Worm (Caenorhabditis elegans) whole organism, young adult: ENCODE results near the gene ahsa-1.

Source experiments
- B0019.2 ChIP-seq: fragments of 200-800 bp; sonication (Bioruptor generic); conservative IDR thresholded peaks from 2 replicates; pipeline ENCODE4 v1.3.6; 2022; ENCODE audit warnings: missing genetic modification reagents, missing genetic modification characterization, missing compliant biosample characterization
- B0035.1 ChIP-seq: sonication (generic microtip); optimal IDR thresholded peaks from 2 replicates; lab custom pipeline; 2016; ENCODE audit warnings: missing genetic modification characterization, mild to moderate bottlenecking, missing compliant biosample characterization, missing genotype, missing genetic modification reagents
- B0261.1 ChIP-seq: sonication (generic microtip); optimal IDR thresholded peaks from 2 replicates; lab custom pipeline; 2016; ENCODE audit warnings: mild to moderate bottlenecking, missing genetic modification characterization, moderate library complexity, missing compliant biosample characterization
- C06A6.2 ChIP-seq: fragments of 200-800 bp; sonication (Bioruptor generic); conservative IDR thresholded peaks from 2 replicates; pipeline ENCODE4 v1.3.6; 2022; ENCODE audit warnings: missing genetic modification characterization, missing compliant biosample characterization
- Y53G8AR.9 ChIP-seq: fragments of 200-800 bp; sonication (Bioruptor generic); conservative IDR thresholded peaks from 2 replicates; pipeline ENCODE4 v1.3.6; 2022; ENCODE audit warnings: missing genetic modification reagents, missing genetic modification characterization, missing compliant biosample characterization
- Y79H2A.3 ChIP-seq: fragments of 200-800 bp; sonication (Bioruptor generic); conservative IDR thresholded peaks from 2 replicates; pipeline ENCODE4 v1.3.6; 2022; ENCODE audit warnings: missing genetic modification reagents, missing genetic modification characterization, missing compliant biosample characterization
- Y95B8A.8 ChIP-seq: fragments of 200-800 bp; sonication (Bioruptor generic); IDR thresholded peaks from 2 replicates; pipeline ENCODE4 v1.3.6; 2022; ENCODE audit warnings: missing genetic modification reagents, missing genetic modification characterization, missing compliant biosample characterization
- ZK185.1 ChIP-seq: sonication (generic microtip); optimal IDR thresholded peaks from 2 replicates; lab custom pipeline; 2016; ENCODE audit warnings: mild to moderate bottlenecking, missing genetic modification characterization, missing compliant biosample characterization; ENCODE audit not compliant: poor library complexity, severe bottlenecking
- akir-1 ChIP-seq: fragments of 200-800 bp; sonication (Bioruptor generic); optimal IDR thresholded peaks from 2 replicates; lab custom pipeline; 2018; ENCODE audit warnings: mild to moderate bottlenecking, missing genetic modification characterization, moderate library complexity, missing compliant biosample characterization
- aptf-3 ChIP-seq: fragments of 200-800 bp; sonication (Bioruptor generic); IDR thresholded peaks from 2 replicates; pipeline ENCODE4 v1.3.6; 2022; ENCODE audit warnings: missing genetic modification characterization, missing compliant biosample characterization
- atf-7 ChIP-seq: sonication (generic microtip); optimal IDR thresholded peaks from 2 replicates; lab custom pipeline; 2017; ENCODE audit warnings: mild to moderate bottlenecking, missing genetic modification characterization, missing compliant biosample characterization
- attf-3 ChIP-seq: fragments of 200-800 bp; sonication (Bioruptor generic); conservative IDR thresholded peaks from 2 replicates; pipeline ENCODE4 v1.3.6; 2022; ENCODE audit warnings: missing genetic modification reagents, missing genetic modification characterization, missing compliant biosample characterization
- cebp-1 ChIP-seq, 2 experiments: fragments of 200-800 bp in 1 of 2; sonication (Bioruptor generic) in 1 of 2; sonication (generic microtip) in 1 of 2; IDR thresholded peaks in 1 of 2; optimal IDR thresholded peaks in 1 of 2; 2 replicates each; pipeline versions ENCODE4 v1.3.6 to Lab custom; 2017 to 2022; ENCODE audit warnings: missing compliant biosample characterization in 2 of 2, missing genetic modification characterization in 2 of 2, mild to moderate bottlenecking in 1 of 2, missing genetic modification reagents in 1 of 2, moderate library complexity in 1 of 2
- ceh-58 ChIP-seq: fragments of 200-800 bp; sonication (Bioruptor generic); IDR thresholded peaks from 2 replicates; pipeline ENCODE4 v1.3.6; 2022; ENCODE audit warnings: missing genetic modification characterization, missing compliant biosample characterization
- ceh-79 ChIP-seq: sonication (generic microtip); optimal IDR thresholded peaks from 2 replicates; lab custom pipeline; 2017; ENCODE audit warnings: mild to moderate bottlenecking, missing genetic modification characterization, missing compliant biosample characterization
- ceh-91 ChIP-seq: fragments of 200-800 bp; sonication (Bioruptor generic); IDR thresholded peaks from 2 replicates; pipeline ENCODE4 v1.3.6; 2022; ENCODE audit warnings: missing genetic modification reagents, missing genetic modification characterization, missing compliant biosample characterization
- die-1 ChIP-seq: sonication (generic microtip); optimal IDR thresholded peaks from 2 replicates; lab custom pipeline; 2016; ENCODE audit warnings: missing genotype, mild to moderate bottlenecking, missing genetic modification characterization, missing compliant biosample characterization
- dox-1 ChIP-seq: fragments of 200-800 bp; sonication (Bioruptor generic); IDR thresholded peaks from 2 replicates; pipeline ENCODE4 v1.3.6; 2022; ENCODE audit warnings: missing genetic modification reagents, missing genetic modification characterization, missing compliant biosample characterization
- dpl-1 ChIP-seq: fragments of 150-350 bp; optimal IDR thresholded peaks from 2 replicates; lab custom pipeline; 2014; ENCODE audit warnings: missing biosample characterization, missing genetic modification reagents, missing genetic modification characterization
- efl-1 ChIP-seq: fragments of 150-350 bp; optimal IDR thresholded peaks from 2 replicates; lab custom pipeline; 2014; ENCODE audit warnings: missing biosample characterization, missing genetic modification reagents, missing genetic modification characterization
- egl-44 ChIP-seq: fragments of 200-800 bp; sonication (Bioruptor generic); IDR thresholded peaks from 2 replicates; pipeline ENCODE4 v1.3.6; 2022; ENCODE audit warnings: missing genetic modification reagents, missing genetic modification characterization, missing compliant biosample characterization
- egrh-3 ChIP-seq: fragments of 200-800 bp; sonication (Bioruptor generic); IDR thresholded peaks from 2 replicates; pipeline ENCODE4 v1.3.6; 2022; ENCODE audit warnings: missing genetic modification reagents, missing genetic modification characterization, missing compliant biosample characterization
- fkh-3 ChIP-seq: sonication (generic microtip); optimal IDR thresholded peaks from 2 replicates; lab custom pipeline; 2016; ENCODE audit warnings: mild to moderate bottlenecking, missing genetic modification characterization, missing compliant biosample characterization
- him-1 ChIP-seq: sonication (generic microtip); optimal IDR thresholded peaks from 2 replicates; lab custom pipeline; 2016; ENCODE audit warnings: missing genotype, missing genetic modification reagents, missing genetic modification characterization, missing compliant biosample characterization
- hlh-12 ChIP-seq: sonication (generic microtip); optimal IDR thresholded peaks from 2 replicates; lab custom pipeline; 2016; ENCODE audit warnings: missing genetic modification characterization, missing compliant biosample characterization
- hmg-1.2 ChIP-seq: fragments of 200-800 bp; sonication (Bioruptor generic); IDR thresholded peaks from 2 replicates; pipeline ENCODE4 v1.3.6; 2022; ENCODE audit warnings: missing genetic modification reagents, missing genetic modification characterization, missing compliant biosample characterization
- hrde-1 ChIP-seq: sonication (generic microtip); optimal IDR thresholded peaks from 2 replicates; lab custom pipeline; 2016; ENCODE audit warnings: missing genetic modification characterization, mild to moderate bottlenecking, missing compliant biosample characterization, moderate library complexity, missing genotype, missing genetic modification reagents, borderline replicate concordance
- let-607 ChIP-seq, 2 experiments: fragments of 200-800 bp in 1 of 2; sonication (Bioruptor generic) in 1 of 2; sonication (generic microtip) in 1 of 2; optimal IDR thresholded peaks; 2 replicates each; lab custom pipeline; 2016 to 2018; ENCODE audit warnings: mild to moderate bottlenecking in 2 of 2, missing compliant biosample characterization in 2 of 2, missing genetic modification characterization in 2 of 2, moderate library complexity in 2 of 2, missing genotype in 1 of 2
- lin-26 ChIP-seq: fragments of 200-800 bp; sonication (Bioruptor generic); IDR thresholded peaks from 2 replicates; pipeline ENCODE4 v1.3.6; 2022; ENCODE audit warnings: missing genetic modification reagents, missing genetic modification characterization, missing compliant biosample characterization
- lsl-1 ChIP-seq: fragments of 200-800 bp; sonication (Bioruptor generic); optimal IDR thresholded peaks from 2 replicates; lab custom pipeline; 2018; ENCODE audit warnings: mild to moderate bottlenecking, missing genetic modification characterization, moderate library complexity, missing compliant biosample characterization
- madf-3 ChIP-seq: fragments of 200-800 bp; sonication (Bioruptor generic); IDR thresholded peaks from 2 replicates; pipeline ENCODE4 v1.3.6; 2022; ENCODE audit warnings: missing genetic modification reagents, missing genetic modification characterization, missing compliant biosample characterization
- madf-6 ChIP-seq: fragments of 200-800 bp; sonication (Bioruptor generic); IDR thresholded peaks from 2 replicates; pipeline ENCODE4 v1.3.6; 2022; ENCODE audit warnings: missing genetic modification reagents, missing genetic modification characterization, missing compliant biosample characterization
- madf-8 ChIP-seq: fragments of 200-800 bp; sonication (Bioruptor generic); conservative IDR thresholded peaks from 2 replicates; pipeline ENCODE4 v1.3.6; 2022; ENCODE audit warnings: missing genetic modification reagents, missing genetic modification characterization, missing compliant biosample characterization
- mcd-1 ChIP-seq: fragments of 200-800 bp; sonication (Bioruptor generic); IDR thresholded peaks from 2 replicates; pipeline ENCODE4 v1.3.6; 2022; ENCODE audit warnings: missing genetic modification reagents, missing genetic modification characterization, missing compliant biosample characterization
- mes-4 ChIP-seq: sonication (generic microtip); optimal IDR thresholded peaks from 2 replicates; lab custom pipeline; 2016; ENCODE audit warnings: missing genotype, missing genetic modification characterization, missing compliant biosample characterization
- nfya-1 ChIP-seq: sonication (generic microtip); optimal IDR thresholded peaks from 2 replicates; lab custom pipeline; 2017; ENCODE audit warnings: antibody characterized with exemption, missing compliant biosample characterization, missing genetic modification characterization, borderline replicate concordance; ENCODE audit not compliant: insufficient read depth
- nfyb-1 ChIP-seq: fragments of 200-800 bp; sonication (Bioruptor generic); IDR thresholded peaks from 2 replicates; pipeline ENCODE4 v1.3.6; 2022; ENCODE audit warnings: missing genetic modification reagents, missing genetic modification characterization, missing compliant biosample characterization
- nhr-27 ChIP-seq: fragments of 200-800 bp; sonication (Bioruptor generic); optimal IDR thresholded peaks from 2 replicates; lab custom pipeline; 2018; ENCODE audit warnings: mild to moderate bottlenecking, missing genetic modification characterization, moderate library complexity, missing compliant biosample characterization
- nhr-80 ChIP-seq: sonication (generic microtip); optimal IDR thresholded peaks from 2 replicates; lab custom pipeline; 2016; ENCODE audit warnings: missing genetic modification characterization, missing compliant biosample characterization
- repo-1 ChIP-seq: sonication (generic microtip); optimal IDR thresholded peaks from 2 replicates; lab custom pipeline; 2017; ENCODE audit warnings: mild to moderate bottlenecking, missing genetic modification characterization, missing compliant biosample characterization
- sea-2 ChIP-seq: fragments of 200-800 bp; sonication (Bioruptor generic); IDR thresholded peaks from 2 replicates; pipeline ENCODE4 v1.3.6; 2022; ENCODE audit warnings: missing genetic modification characterization, missing compliant biosample characterization
- snpc-1.1 ChIP-seq: sonication (generic microtip); optimal IDR thresholded peaks from 2 replicates; lab custom pipeline; 2017; ENCODE audit warnings: missing genetic modification characterization, mild to moderate bottlenecking, missing compliant biosample characterization, antibody characterized with exemption, moderate library complexity, missing genotype, missing genetic modification reagents; ENCODE audit not compliant: insufficient read depth
- snpc-4 ChIP-seq, 5 experiments: fragments of 150-350 bp in 1 of 5; sonication (generic microtip) in 4 of 5; optimal IDR thresholded peaks; 2 replicates each; lab custom pipeline; 2014 to 2018; ENCODE audit warnings: missing genetic modification characterization in 5 of 5, missing biosample characterization in 3 of 5, antibody characterized with exemption in 2 of 5, mild to moderate bottlenecking in 2 of 5, missing compliant biosample characterization in 2 of 5, missing genotype in 2 of 5, moderate library complexity in 2 of 5, missing genetic modification reagents in 1 of 5
- tbp1 ChIP-seq: fragments of 200-800 bp; sonication (Bioruptor generic); optimal IDR thresholded peaks from 2 replicates; lab custom pipeline; 2018; ENCODE audit warnings: mild to moderate bottlenecking, missing genetic modification characterization, missing compliant biosample characterization
- tbx-9 ChIP-seq: sonication (generic microtip); optimal IDR thresholded peaks from 2 replicates; lab custom pipeline; 2016; ENCODE audit warnings: borderline replicate concordance, missing genetic modification characterization, inconsistent platforms, missing compliant biosample characterization
- ztf-22 ChIP-seq: fragments of 200-800 bp; sonication (Bioruptor generic); optimal IDR thresholded peaks from 2 replicates; lab custom pipeline; 2018; ENCODE audit warnings: mild to moderate bottlenecking, missing genetic modification characterization, moderate library complexity, missing compliant biosample characterization

ahsa-1 gene

ce11 chrV:15085335-15085800 is at the start of gene ahsa-1, which contains the start of gene C01G10.7:
TSS of gene ahsa-1 (minus strand) at chrV:15085385.
TSS of gene C01G10.7 (plus strand) at chrV:15085747.
- TF ChIP-seq akir-1 (GFP tag; lab: Kevin White, UChicago) (peak; percentile 31), C06A6.2 (GFP tag; lab: Robert Waterston, UW) (no peak), hmg-1.2 (GFP tag; lab: Robert Waterston, UW) (peak; percentile 51; the same call in 1 of the 2 replicates), repo-1 (no peak), ztf-22 (GFP tag; lab: Kevin White, UChicago) (peak; percentile 49), sea-2 (no peak), lsl-1 (peak; percentile 68), him-1 (peak; percentile 26), madf-8 (GFP tag; lab: Robert Waterston, UW) (peak; percentile 74), attf-3 (GFP tag; lab: Robert Waterston, UW) (peak; percentile 69), cebp-1 (GFP tag; IDR thresholded peaks at IDR 0.05; lab: Robert Waterston, UW) (peak; percentile 72; the same call in 1 of the 2 replicates), cebp-1 (tag; optimal IDR thresholded peaks at IDR 0.05; lab: Kevin White, UChicago) (no peak), aptf-3 (GFP tag; lab: Robert Waterston, UW) (no peak), madf-3 (GFP tag; lab: Robert Waterston, UW) (no peak), efl-1 (GFP tag; lab: Kevin White, UChicago) (peak; percentile 57), Y53G8AR.9 (GFP tag; lab: Robert Waterston, UW) (peak; percentile 76; the same call in 1 of the 2 replicates), lin-26 (GFP tag; lab: Robert Waterston, UW) (0 out of 2 replicates have a peak, but pooled peaks have one; percentile 8), nfya-1 (tag; lab: Kevin White, UChicago) (no peak), atf-7 (tag; lab: Kevin White, UChicago) (peak; percentile 63), dox-1 (peak; percentile 93), dpl-1 (GFP tag; lab: Kevin White, UChicago) (no peak), Y95B8A.8 (peak; percentile 81; the same call in 1 of the 2 replicates), hlh-12 (tag; lab: Kevin White, UChicago) (no peak), snpc-4 (GFP tag; optimal IDR thresholded peaks at IDR 0.05; lab: Kevin White, UChicago) (no peak), snpc-4 (tag; optimal IDR thresholded peaks at IDR 0.05; lab: Kevin White, UChicago) (peak in 3 of 4 experiments; percentile 69 to 85 (median 74)), tbx-9 (tag; lab: Kevin White, UChicago) (no peak), nhr-27 (tag; lab: Kevin White, UChicago) (no peak), let-607 (tag; optimal IDR thresholded peaks at IDR 0.05; lab: Kevin White, UChicago) (peak in 1 of 2 experiments; percentile 77), ceh-91 (GFP tag; lab: Robert Waterston, UW) (peak; percentile 90), ZK185.1 (tag; lab: Kevin White, UChicago) (peak; percentile 97), snpc-1.1 (tag; lab: Kevin White, UChicago) (peak; percentile 74), ceh-79 (tag; lab: Kevin White, UChicago) (peak; percentile 13), mcd-1 (GFP tag; lab: Robert Waterston, UW) (peak; percentile 98), hrde-1 (tag; lab: Kevin White, UChicago) (peak; percentile 23), Y79H2A.3 (GFP tag; lab: Robert Waterston, UW) (peak; percentile 77), madf-6 (GFP tag; lab: Robert Waterston, UW) (peak; percentile 79), B0019.2 (GFP tag; lab: Robert Waterston, UW) (peak; percentile 82; the same call in 1 of the 2 replicates), nfyb-1 (GFP tag; lab: Robert Waterston, UW) (no peak; the same call in 1 of the 2 replicates), B0261.1 (peak; percentile 37), egrh-3 (GFP tag; lab: Robert Waterston, UW) (peak; percentile 55; the same call in 1 of the 2 replicates), ceh-58 (GFP tag; lab: Robert Waterston, UW) (no peak), nhr-80 (tag; lab: Kevin White, UChicago) (peak; percentile 49), die-1 (tag; lab: Kevin White, UChicago) (no peak), mes-4 (no peak), fkh-3 (tag; lab: Kevin White, UChicago) (no peak), egl-44 (GFP tag; lab: Robert Waterston, UW) (peak; percentile 80), B0035.1 (tag; lab: Kevin White, UChicago) (peak; percentile 41), tbp1 (GFP tag; lab: Kevin White, UChicago) (no peak)
